Fruit fly (Drosophila melanogaster): Measurements from ENCODE around the gene CG3699.

dm6 chrX:932166-932565 lies 15.1 kb downstream of the CG3699 start, which contains the start of the genes CG32815 and CG3706:
- TF ChIP-seq pan (optimal IDR thresholded peaks at IDR 0.05) (no peak), psq (optimal IDR thresholded peaks at IDR 0.05) (no peak), CG8478 (optimal IDR thresholded peaks at IDR 0.05) (no peak)

All from whole organism.